Worm (Caenorhabditis elegans) whole organism, L3 larva: ENCODE data around the gene F54D1.1.

Source experiments
- jun-1 ChIP-seq: fragments of 150-350 bp; optimal IDR thresholded peaks from 2 replicates; lab custom pipeline; 2014; ENCODE audit warnings: missing biosample characterization, missing genetic modification reagents, missing genetic modification characterization
- nhr-67 ChIP-seq: fragments of 150-350 bp; optimal IDR thresholded peaks from 2 replicates; lab custom pipeline; 2014; ENCODE audit warnings: missing biosample characterization, missing genetic modification characterization
- tbx-2 ChIP-seq: sonication (generic microtip); optimal IDR thresholded peaks from 2 replicates; lab custom pipeline; 2016; ENCODE audit warnings: mild to moderate bottlenecking, missing genetic modification characterization, missing compliant biosample characterization
- ztf-4 ChIP-seq: fragments of 150-350 bp; optimal IDR thresholded peaks from 2 replicates; lab custom pipeline; 2014; ENCODE audit warnings: missing biosample characterization, missing genetic modification characterization

Gene F54D1.1

DNA sequence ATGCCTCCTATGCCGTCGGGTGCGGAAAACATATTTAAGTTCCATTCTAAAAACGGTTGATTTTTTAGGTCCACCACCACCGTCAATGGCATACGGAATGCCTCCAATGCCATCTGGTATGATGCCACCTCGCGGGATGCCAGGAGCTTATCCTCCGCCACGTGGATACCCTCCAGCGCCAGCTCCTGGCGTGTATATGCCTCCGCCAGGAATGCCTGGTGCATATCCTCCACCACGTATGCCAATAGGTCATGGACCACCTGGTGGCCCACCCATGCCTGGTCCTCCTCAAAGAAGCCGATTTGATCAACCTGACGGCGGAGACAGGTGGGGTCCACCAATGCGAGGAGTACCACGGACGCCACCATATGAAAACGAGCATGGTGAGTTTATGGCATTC lies 49.8 kb downstream of the F54D1.1 start:
- TF ChIP-seq ztf-4 (tag; lab: Kevin White, UChicago) (no peak), nhr-67 (no peak), jun-1 (tag; lab: Kevin White, UChicago) (no peak), tbx-2 (tag; lab: Kevin White, UChicago) (no peak)
